Fruit fly (Drosophila melanogaster): ENCODE measurements around the gene CG13377.

DNA sequence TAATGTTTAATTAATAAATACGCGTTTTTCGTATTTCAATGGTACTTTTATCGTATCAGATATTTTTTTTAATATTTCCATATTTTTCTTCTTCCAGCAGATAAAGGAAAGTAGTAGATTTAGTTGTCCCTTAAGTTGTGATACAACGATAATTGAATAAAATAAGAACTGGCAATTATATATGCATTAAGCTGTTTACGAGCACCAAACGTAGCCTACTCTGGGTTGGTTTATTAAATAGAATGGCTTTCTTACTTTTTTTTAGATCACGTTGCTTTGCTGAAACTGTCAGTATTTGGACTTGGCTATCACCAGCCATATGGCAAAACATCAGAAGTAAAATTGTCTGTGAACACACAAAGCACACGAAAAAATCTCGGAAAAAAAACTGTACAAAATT is 43.6 kb upstream of the CG13377 start, which contains the start of gene CG12470:
- TF ChIP-seq insv (optimal IDR thresholded peaks at IDR 0.05) (no peak), psq (optimal IDR thresholded peaks at IDR 0.05) (no peak), h (optimal IDR thresholded peaks at IDR 0.05) (no peak), ttk (optimal IDR thresholded peaks at IDR 0.05) (no peak), Myc (optimal IDR thresholded peaks at IDR 0.05) (no peak), Sin3A (optimal IDR thresholded peaks at IDR 0.05) (no peak)
